Fruit fly (Drosophila melanogaster) whole organism, embryonic: ENCODE results near the gene tup.

Source experiments
- Awh ChIP-seq: fragments of 200-800 bp; sonication (Bioruptor generic); IDR thresholded peaks from 2 replicates; pipeline ENCODE4, ENCODE4 v1.3.6; 2022; ENCODE audit warnings: missing biosample characterization, missing genetic modification characterization
- CG10267 ChIP-seq: fragments of 200-800 bp; sonication (Bioruptor generic); optimal IDR thresholded peaks from 2 replicates; lab custom pipeline; 2018; ENCODE audit warnings: missing biosample characterization, mild to moderate bottlenecking, missing genetic modification characterization, moderate library complexity
- CG1233 ChIP-seq: fragments of 200-800 bp; sonication (Bioruptor generic); optimal IDR thresholded peaks from 4 replicates; lab custom pipeline; 2018; ENCODE audit warnings: missing biosample characterization, mild to moderate bottlenecking, missing genetic modification characterization
- CG12942 ChIP-seq: fragments of 200-800 bp; sonication (Bioruptor generic); optimal IDR thresholded peaks from 3 replicates; lab custom pipeline; 2016; ENCODE audit warnings: missing biosample characterization, missing genetic modification characterization
- CG13123 ChIP-seq: fragments of 200-800 bp; sonication (Bioruptor generic); optimal IDR thresholded peaks from 2 replicates; lab custom pipeline; 2016; ENCODE audit warnings: missing biosample characterization, missing genetic modification characterization
- CG13624 ChIP-seq: fragments of 200-800 bp; sonication (Bioruptor generic); optimal IDR thresholded peaks from 2 replicates; lab custom pipeline; 2016; ENCODE audit warnings: missing biosample characterization, missing genetic modification characterization
- CG13775 ChIP-seq: fragments of 200-800 bp; sonication (Bioruptor generic); optimal IDR thresholded peaks from 3 replicates; lab custom pipeline; 2017; ENCODE audit warnings: missing biosample characterization, mild to moderate bottlenecking, missing genetic modification characterization
- CG14860 ChIP-seq: fragments of 200-800 bp; sonication (Bioruptor generic); IDR thresholded peaks from 3 replicates; pipeline ENCODE4 v1.3.6; 2022; ENCODE audit warnings: missing biosample characterization, missing genetic modification characterization; ENCODE audit not compliant: partially characterized antibody
- CG18764 ChIP-seq: fragments of 200-800 bp; sonication (Bioruptor generic); optimal IDR thresholded peaks from 3 replicates; lab custom pipeline; 2016; ENCODE audit warnings: missing biosample characterization, missing genetic modification characterization
- CG3065 ChIP-seq: fragments of 200-800 bp; sonication (Bioruptor generic); optimal IDR thresholded peaks from 2 replicates; lab custom pipeline; 2016; ENCODE audit warnings: missing biosample characterization, missing genetic modification characterization
- CG32532 ChIP-seq: fragments of 200-800 bp; sonication (Bioruptor generic); IDR thresholded peaks from 2 replicates; pipeline ENCODE4 v1.3.6; 2022; ENCODE audit warnings: missing biosample characterization, missing genetic modification characterization
- CG33557 ChIP-seq: fragments of 200-800 bp; sonication (Bioruptor generic); optimal IDR thresholded peaks from 2 replicates; lab custom pipeline; 2019; ENCODE audit warnings: missing biosample characterization, mild to moderate bottlenecking, missing genetic modification characterization, moderate library complexity
- CG34422 ChIP-seq: fragments of 200-800 bp; sonication (Bioruptor generic); IDR thresholded peaks from 3 replicates; pipeline ENCODE4 v1.3.6; 2022; ENCODE audit warnings: missing biosample characterization, missing genetic modification characterization
- CG4854 ChIP-seq: fragments of 200-800 bp; sonication (Bioruptor generic); optimal IDR thresholded peaks from 2 replicates; lab custom pipeline; 2016; ENCODE audit warnings: missing biosample characterization, missing genetic modification characterization, inconsistent platforms
- CG6175 ChIP-seq: fragments of 200-800 bp; sonication (Bioruptor generic); IDR thresholded peaks from 3 replicates; pipeline ENCODE4 v1.3.6; 2022; ENCODE audit warnings: missing biosample characterization, missing genetic modification characterization
- CG6791 ChIP-seq: fragments of 200-800 bp; sonication (Bioruptor generic); IDR thresholded peaks from 3 replicates; pipeline ENCODE4 v1.3.6; 2022; ENCODE audit warnings: missing biosample characterization, missing genetic modification characterization; ENCODE audit not compliant: partially characterized antibody
- CG6813 ChIP-seq: fragments of 200-800 bp; sonication (Bioruptor generic); optimal IDR thresholded peaks from 2 replicates; lab custom pipeline; 2017; ENCODE audit warnings: missing biosample characterization, missing genetic modification characterization, mild to moderate bottlenecking, moderate library complexity, missing genetic modification reagents
- CG7928 ChIP-seq: fragments of 200-800 bp; sonication (Bioruptor generic); optimal IDR thresholded peaks from 2 replicates; lab custom pipeline; 2017; ENCODE audit warnings: missing biosample characterization, mild to moderate bottlenecking, missing genetic modification characterization
- CG9215 ChIP-seq: fragments of 200-800 bp; sonication (Bioruptor generic); IDR thresholded peaks from 2 replicates; pipeline ENCODE4 v1.3.6; 2022; ENCODE audit warnings: missing biosample characterization, missing genetic modification characterization
- CG9727 ChIP-seq: fragments of 200-800 bp; sonication (Bioruptor generic); optimal IDR thresholded peaks from 3 replicates; lab custom pipeline; 2017; ENCODE audit warnings: missing biosample characterization, mild to moderate bottlenecking, missing genetic modification characterization
- CG9797 ChIP-seq: fragments of 200-800 bp; sonication (Bioruptor generic); optimal IDR thresholded peaks from 3 replicates; lab custom pipeline; 2018; ENCODE audit warnings: missing biosample characterization, mild to moderate bottlenecking, missing genetic modification characterization
- Chrac-16 ChIP-seq: fragments of 200-800 bp; sonication (Bioruptor generic); optimal IDR thresholded peaks from 3 replicates; lab custom pipeline; 2016; ENCODE audit warnings: missing biosample characterization, missing genetic modification characterization
- GATAe ChIP-seq: fragments of 200-800 bp; sonication (Bioruptor generic); conservative IDR thresholded peaks from 2 replicates; pipeline ENCODE4 v1.3.6; 2022; ENCODE audit warnings: missing biosample characterization, missing genetic modification characterization
- HHEX ChIP-seq: fragments of 200-800 bp; sonication (Bioruptor generic); optimal IDR thresholded peaks from 3 replicates; lab custom pipeline; 2017; ENCODE audit warnings: missing biosample characterization, mild to moderate bottlenecking, missing genetic modification characterization, missing genetic modification reagents
- HLH4C ChIP-seq: fragments of 200-800 bp; sonication (Bioruptor generic); IDR thresholded peaks from 3 replicates; pipeline ENCODE4 v1.3.6; 2022; ENCODE audit warnings: missing biosample characterization, missing genetic modification characterization; ENCODE audit not compliant: partially characterized antibody
- HLH54F ChIP-seq: fragments of 200-800 bp; sonication (Bioruptor generic); optimal IDR thresholded peaks from 3 replicates; lab custom pipeline; 2016; ENCODE audit warnings: missing biosample characterization, missing genetic modification characterization
- Hr3 ChIP-seq: fragments of 200-800 bp; sonication (Bioruptor generic); optimal IDR thresholded peaks from 3 replicates; lab custom pipeline; 2016; ENCODE audit warnings: missing biosample characterization, missing genetic modification characterization
- NFAT ChIP-seq: fragments of 200-800 bp; sonication (Bioruptor generic); IDR thresholded peaks from 2 replicates; pipeline ENCODE4 v1.3.6; 2022; ENCODE audit warnings: missing biosample characterization, missing genetic modification characterization
- Rx ChIP-seq: fragments of 200-800 bp; sonication (Bioruptor generic); IDR thresholded peaks from 2 replicates; pipeline ENCODE4 v1.3.6; 2022; ENCODE audit warnings: missing biosample characterization, missing genetic modification characterization
- Scr ChIP-seq: fragments of 200-800 bp; sonication (Bioruptor generic); IDR thresholded peaks from 2 replicates; pipeline ENCODE4 v1.3.6; 2022; ENCODE audit warnings: missing biosample characterization, missing genetic modification characterization; ENCODE audit not compliant: partially characterized antibody
- Sox102F ChIP-seq: fragments of 200-800 bp; sonication (Bioruptor generic); optimal IDR thresholded peaks from 2 replicates; lab custom pipeline; 2018; ENCODE audit warnings: missing biosample characterization, mild to moderate bottlenecking, missing genetic modification characterization, moderate library complexity
- TFAM ChIP-seq: fragments of 200-800 bp; sonication (Bioruptor generic); optimal IDR thresholded peaks from 2 replicates; lab custom pipeline; 2017; ENCODE audit warnings: missing biosample characterization, missing genetic modification characterization, inconsistent platforms
- bowl ChIP-seq: fragments of 200-800 bp; sonication (Bioruptor generic); IDR thresholded peaks from 2 replicates; pipeline ENCODE4 v1.3.6; 2022; ENCODE audit warnings: missing biosample characterization, missing genetic modification characterization
- btn ChIP-seq: fragments of 200-800 bp; sonication (Bioruptor generic); optimal IDR thresholded peaks from 2 replicates; lab custom pipeline; 2016; ENCODE audit warnings: missing biosample characterization, missing genetic modification characterization
- cwo ChIP-seq: fragments of 200-800 bp; sonication (Bioruptor generic); optimal IDR thresholded peaks from 3 replicates; lab custom pipeline; 2017; ENCODE audit warnings: missing biosample characterization, missing genetic modification characterization, mild to moderate bottlenecking, moderate library complexity, missing genetic modification reagents
- fd96Cb ChIP-seq: fragments of 200-800 bp; sonication (Bioruptor generic); optimal IDR thresholded peaks from 2 replicates; lab custom pipeline; 2018; ENCODE audit warnings: missing biosample characterization, mild to moderate bottlenecking, missing genetic modification characterization, moderate library complexity
- gem ChIP-seq: fragments of 200-800 bp; sonication (Bioruptor generic); optimal IDR thresholded peaks from 2 replicates; lab custom pipeline; 2019; ENCODE audit warnings: missing biosample characterization, mild to moderate bottlenecking, missing genetic modification characterization, moderate library complexity
- gfzf ChIP-seq: fragments of 200-800 bp; sonication (Bioruptor generic); optimal IDR thresholded peaks from 2 replicates; lab custom pipeline; 2016; ENCODE audit warnings: missing biosample characterization, mild to moderate bottlenecking, missing genetic modification characterization, moderate library complexity
- gsb ChIP-seq: fragments of 200-800 bp; sonication (Bioruptor generic); IDR thresholded peaks from 2 replicates; pipeline ENCODE4 v1.3.6; 2022; ENCODE audit warnings: missing biosample characterization, missing genetic modification characterization
- insv ChIP-seq, 2 experiments: fragments of 200-800 bp; sonication (Bioruptor generic); optimal IDR thresholded peaks; 3 replicates each; lab custom pipeline; 2016 to 2018; ENCODE audit warnings: missing biosample characterization in 2 of 2, missing genetic modification characterization in 2 of 2
- ken ChIP-seq: fragments of 200-800 bp; sonication (Bioruptor generic); IDR thresholded peaks from 3 replicates; pipeline ENCODE4 v1.3.6; 2022; ENCODE audit warnings: missing biosample characterization, missing genetic modification characterization
- mirr ChIP-seq: fragments of 200-800 bp; sonication (Bioruptor generic); optimal IDR thresholded peaks from 3 replicates; lab custom pipeline; 2018; ENCODE audit warnings: missing biosample characterization, mild to moderate bottlenecking, missing genetic modification characterization
- pzg ChIP-seq: fragments of 200-800 bp; sonication (Bioruptor generic); optimal IDR thresholded peaks from 3 replicates; lab custom pipeline; 2018; ENCODE audit warnings: missing biosample characterization, mild to moderate bottlenecking, missing genetic modification characterization, moderate library complexity
- sr ChIP-seq: fragments of 200-800 bp; sonication (Bioruptor generic); IDR thresholded peaks from 3 replicates; pipeline ENCODE4 v1.3.6; 2022; ENCODE audit warnings: missing biosample characterization, missing genetic modification characterization
- ssp ChIP-seq: fragments of 200-800 bp; sonication (Bioruptor generic); IDR thresholded peaks from 2 replicates; pipeline ENCODE4 v1.3.6; 2022; ENCODE audit warnings: missing biosample characterization, missing genetic modification characterization
- tgo ChIP-seq: fragments of 200-800 bp; sonication (Bioruptor generic); IDR thresholded peaks from 3 replicates; pipeline ENCODE4 v1.3.6; 2022; ENCODE audit warnings: missing biosample characterization, missing genetic modification characterization
- tio ChIP-seq: fragments of 200-800 bp; sonication (Bioruptor generic); optimal IDR thresholded peaks from 2 replicates; lab custom pipeline; 2017; ENCODE audit warnings: missing biosample characterization, missing genetic modification characterization, inconsistent platforms
- unpg ChIP-seq: fragments of 200-800 bp; sonication (Bioruptor generic); optimal IDR thresholded peaks from 3 replicates; lab custom pipeline; 2018; ENCODE audit warnings: missing biosample characterization, mild to moderate bottlenecking, missing genetic modification characterization, moderate library complexity
- wdn ChIP-seq: fragments of 200-800 bp; sonication (Bioruptor generic); IDR thresholded peaks from 2 replicates; pipeline ENCODE4 v1.3.6; 2022; ENCODE audit warnings: missing biosample characterization, missing genetic modification characterization

Gene tup

DNA sequence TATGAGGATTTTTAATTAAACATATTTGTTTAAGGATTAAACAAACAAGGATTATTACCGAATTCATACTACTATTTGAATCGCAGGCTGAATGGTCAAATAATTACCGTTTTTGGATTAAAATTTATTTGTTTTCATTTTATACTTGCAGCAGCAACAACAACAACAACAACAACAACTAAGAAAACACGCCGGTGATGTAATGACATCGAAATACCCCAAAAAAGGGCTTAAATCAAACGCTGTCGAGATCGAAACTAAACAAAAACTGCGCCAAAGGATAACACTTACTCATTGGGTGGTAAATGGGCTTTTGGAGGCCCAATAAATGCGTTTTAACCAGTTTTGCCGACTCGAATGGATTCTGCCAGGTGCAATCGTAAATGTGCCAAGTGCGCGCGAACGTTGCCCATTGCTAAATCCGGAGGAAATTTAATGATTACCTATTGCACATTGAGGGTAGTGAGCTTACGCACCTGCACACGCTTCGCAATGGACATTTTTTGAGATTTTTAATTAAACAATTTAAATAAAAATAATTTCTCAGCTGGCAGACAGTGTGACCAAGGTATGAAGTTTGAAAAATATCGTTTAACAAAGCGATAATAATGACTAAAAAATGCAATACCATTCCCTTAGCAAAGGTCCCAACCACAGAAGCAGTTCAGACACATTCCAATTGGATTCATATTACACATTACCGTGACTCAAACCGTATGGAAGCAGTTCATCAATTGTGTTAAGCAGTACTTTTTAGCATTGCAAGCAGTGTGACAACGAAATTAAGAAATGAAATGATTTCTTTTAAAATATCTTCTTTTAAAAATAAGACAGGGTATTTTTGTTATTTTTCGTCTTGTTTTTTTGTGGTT, 22.2 kb downstream of the tup start, which contains the start of the genes CG10602 and mRpL13 (continued):
- TF ChIP-seq HLH4C (GFP tag; lab: Robert Waterston, UW) (no peak), wdn (GFP tag; lab: Robert Waterston, UW) (no peak), CG9797 (GFP tag; lab: Kevin White, UChicago) (peak; percentile 81), Rx (GFP tag; lab: Robert Waterston, UW) (no peak), CG3065 (GFP tag; lab: Kevin White, UChicago) (no peak), ken (GFP tag; lab: Robert Waterston, UW) (no peak), TFAM (no peak), Awh (no peak), Chrac-16 (GFP tag; lab: Kevin White, UChicago) (no peak), NFAT (GFP tag; lab: Robert Waterston, UW) (no peak), CG6791 (no peak; the same call in 2 of the 3 replicates), CG1233 (GFP tag; lab: Kevin White, UChicago) (no peak), CG6813 (GFP tag; lab: Kevin White, UChicago) (no peak), gsb (GFP tag; lab: Robert Waterston, UW) (no peak), CG18764 (no peak), CG12942 (no peak), CG14860 (no peak), CG13624 (GFP tag; lab: Kevin White, UChicago) (peak; percentile 45), CG34422 (peak; percentile 61; the same call in 2 of the 3 replicates), CG9215 (GFP tag; lab: Robert Waterston, UW) (no peak), mirr (GFP tag; lab: Kevin White, UChicago) (no peak), ssp (GFP tag; lab: Robert Waterston, UW) (no peak), GATAe (GFP tag; lab: Robert Waterston, UW) (no peak), gem (tag; lab: Kevin White, UChicago) (peak; percentile 19), pzg (GFP tag; lab: Kevin White, UChicago) (peak; percentile 97), Scr (GFP tag; lab: Robert Waterston, UW) (0 out of 2 replicates have a peak, but pooled peaks have one; percentile 24), HHEX (GFP tag; lab: Kevin White, UChicago) (no peak), tgo (GFP tag; lab: Robert Waterston, UW) (no peak), cwo (no peak), HLH54F (GFP tag; lab: Kevin White, UChicago) (peak; percentile 31), sr (GFP tag; lab: Robert Waterston, UW) (no peak), CG13123 (GFP tag; lab: Kevin White, UChicago) (peak; percentile 5), CG9727 (GFP tag; lab: Kevin White, UChicago) (no peak), fd96Cb (tag; lab: Kevin White, UChicago) (no peak), btn (GFP tag; lab: Kevin White, UChicago) (no peak), CG10267 (tag; lab: Kevin White, UChicago) (peak; percentile 61), insv (GFP tag; optimal IDR thresholded peaks at IDR 0.05; lab: Kevin White, UChicago) (peak; percentile 98 to 100), tio (GFP tag; lab: Kevin White, UChicago) (no peak), gfzf (peak; percentile 99), CG4854 (GFP tag; lab: Kevin White, UChicago) (no peak), Sox102F (GFP tag; lab: Kevin White, UChicago) (no peak), CG6175 (GFP tag; lab: Robert Waterston, UW) (no peak), CG33557 (GFP tag; lab: Kevin White, UChicago) (no peak), unpg (GFP tag; lab: Kevin White, UChicago) (no peak), CG13775 (GFP tag; lab: Kevin White, UChicago) (no peak), Hr3 (no peak), bowl (no peak), CG7928 (GFP tag; lab: Kevin White, UChicago) (no peak), CG32532 (GFP tag; lab: Robert Waterston, UW) (no peak)
